Worm (Caenorhabditis elegans) whole organism, young adult: ENCODE data around the gene ZK131.11.
A peak's percentile ranks its signal among the peaks of the same experiment; 100 is the strongest.

ENCODE experiments used
- B0019.2 ChIP-seq: fragments of 200-800 bp; sonication (Bioruptor generic); conservative IDR thresholded peaks from 2 replicates; pipeline ENCODE4 v1.3.6; 2022; ENCODE audit warnings: missing genetic modification reagents, missing genetic modification characterization, missing compliant biosample characterization
- B0261.1 ChIP-seq: sonication (generic microtip); optimal IDR thresholded peaks from 2 replicates; lab custom pipeline; 2016; ENCODE audit warnings: mild to moderate bottlenecking, missing genetic modification characterization, moderate library complexity, missing compliant biosample characterization
- C17E4.6 ChIP-seq: fragments of 200-800 bp; sonication (Bioruptor generic); IDR thresholded peaks from 2 replicates; pipeline ENCODE4 v1.3.6; 2022; ENCODE audit warnings: missing genetic modification reagents, missing genetic modification characterization, missing compliant biosample characterization
- F33H1.4 ChIP-seq: fragments of 200-800 bp; sonication (Bioruptor generic); IDR thresholded peaks from 2 replicates; pipeline ENCODE4 v1.3.6; 2022; ENCODE audit warnings: missing genetic modification reagents, missing genetic modification characterization, missing compliant biosample characterization
- F49E8.2 ChIP-seq: sonication (generic microtip); optimal IDR thresholded peaks from 3 replicates; lab custom pipeline; 2017; ENCODE audit warnings: missing genetic modification characterization, mild to moderate bottlenecking, missing compliant biosample characterization, antibody characterized with exemption, moderate library complexity; ENCODE audit not compliant: insufficient read depth
- T26A5.8 ChIP-seq: sonication (generic microtip); optimal IDR thresholded peaks from 2 replicates; lab custom pipeline; 2016; ENCODE audit warnings: missing genetic modification characterization, missing compliant biosample characterization
- Y95B8A.8 ChIP-seq: fragments of 200-800 bp; sonication (Bioruptor generic); IDR thresholded peaks from 2 replicates; pipeline ENCODE4 v1.3.6; 2022; ENCODE audit warnings: missing genetic modification reagents, missing genetic modification characterization, missing compliant biosample characterization
- aptf-2 ChIP-seq: fragments of 200-800 bp; sonication (Bioruptor generic); conservative IDR thresholded peaks from 2 replicates; pipeline ENCODE4 v1.3.6; 2022; ENCODE audit warnings: missing genetic modification reagents, missing genetic modification characterization, missing compliant biosample characterization
- aptf-3 ChIP-seq: fragments of 200-800 bp; sonication (Bioruptor generic); IDR thresholded peaks from 2 replicates; pipeline ENCODE4 v1.3.6; 2022; ENCODE audit warnings: missing genetic modification characterization, missing compliant biosample characterization
- athp-1 ChIP-seq: sonication (generic microtip); optimal IDR thresholded peaks from 2 replicates; lab custom pipeline; 2017; ENCODE audit warnings: mild to moderate bottlenecking, missing genetic modification characterization, missing compliant biosample characterization
- attf-3 ChIP-seq: fragments of 200-800 bp; sonication (Bioruptor generic); conservative IDR thresholded peaks from 2 replicates; pipeline ENCODE4 v1.3.6; 2022; ENCODE audit warnings: missing genetic modification reagents, missing genetic modification characterization, missing compliant biosample characterization
- ccch-3 ChIP-seq: fragments of 200-800 bp; sonication (Bioruptor generic); optimal IDR thresholded peaks from 2 replicates; lab custom pipeline; 2018; ENCODE audit warnings: mild to moderate bottlenecking, missing genetic modification characterization, missing compliant biosample characterization
- ceh-100 ChIP-seq: fragments of 200-800 bp; sonication (Bioruptor generic); IDR thresholded peaks from 2 replicates; pipeline ENCODE4 v1.3.6; 2022; ENCODE audit warnings: missing genetic modification reagents, missing genetic modification characterization, missing compliant biosample characterization
- chd-7 ChIP-seq: sonication (generic microtip); optimal IDR thresholded peaks from 2 replicates; lab custom pipeline; 2016; ENCODE audit warnings: mild to moderate bottlenecking, missing genetic modification characterization, moderate library complexity, missing compliant biosample characterization
- dpff-1 ChIP-seq: sonication (generic microtip); optimal IDR thresholded peaks from 2 replicates; lab custom pipeline; 2017; ENCODE audit warnings: mild to moderate bottlenecking, missing genetic modification characterization, missing compliant biosample characterization
- hsf-1 ChIP-seq: fragments of 200-800 bp; sonication (Bioruptor generic); IDR thresholded peaks from 2 replicates; pipeline ENCODE4 v1.3.6; 2022; ENCODE audit warnings: missing genetic modification reagents, missing genetic modification characterization, missing compliant biosample characterization
- let-607 ChIP-seq, 2 experiments: fragments of 200-800 bp in 1 of 2; sonication (Bioruptor generic) in 1 of 2; sonication (generic microtip) in 1 of 2; optimal IDR thresholded peaks; 2 replicates each; lab custom pipeline; 2016 to 2018; ENCODE audit warnings: mild to moderate bottlenecking in 2 of 2, missing compliant biosample characterization in 2 of 2, missing genetic modification characterization in 2 of 2, moderate library complexity in 2 of 2, missing genotype in 1 of 2
- lsl-1 ChIP-seq: fragments of 200-800 bp; sonication (Bioruptor generic); optimal IDR thresholded peaks from 2 replicates; lab custom pipeline; 2018; ENCODE audit warnings: mild to moderate bottlenecking, missing genetic modification characterization, moderate library complexity, missing compliant biosample characterization
- nfya-1 ChIP-seq: sonication (generic microtip); optimal IDR thresholded peaks from 2 replicates; lab custom pipeline; 2017; ENCODE audit warnings: antibody characterized with exemption, missing compliant biosample characterization, missing genetic modification characterization, borderline replicate concordance; ENCODE audit not compliant: insufficient read depth
- nhr-179 ChIP-seq: sonication (generic microtip); optimal IDR thresholded peaks from 2 replicates; lab custom pipeline; 2016; ENCODE audit warnings: mild to moderate bottlenecking, missing genetic modification characterization, missing compliant biosample characterization
- nhr-80 ChIP-seq: sonication (generic microtip); optimal IDR thresholded peaks from 2 replicates; lab custom pipeline; 2016; ENCODE audit warnings: missing genetic modification characterization, missing compliant biosample characterization
- nhr-90 ChIP-seq: sonication (generic microtip); optimal IDR thresholded peaks from 2 replicates; lab custom pipeline; 2016; ENCODE audit warnings: missing genotype, mild to moderate bottlenecking, missing genetic modification characterization, missing compliant biosample characterization
- rcor-1 ChIP-seq: fragments of 200-800 bp; sonication (Bioruptor generic); IDR thresholded peaks from 2 replicates; pipeline ENCODE4 v1.3.6; 2022; ENCODE audit warnings: missing genetic modification reagents, missing genetic modification characterization, missing compliant biosample characterization
- repo-1 ChIP-seq: sonication (generic microtip); optimal IDR thresholded peaks from 2 replicates; lab custom pipeline; 2017; ENCODE audit warnings: mild to moderate bottlenecking, missing genetic modification characterization, missing compliant biosample characterization
- snpc-4 ChIP-seq, 5 experiments: fragments of 150-350 bp in 1 of 5; sonication (generic microtip) in 4 of 5; optimal IDR thresholded peaks; 2 replicates each; lab custom pipeline; 2014 to 2018; ENCODE audit warnings: missing genetic modification characterization in 5 of 5, missing biosample characterization in 3 of 5, antibody characterized with exemption in 2 of 5, mild to moderate bottlenecking in 2 of 5, missing compliant biosample characterization in 2 of 5, missing genotype in 2 of 5, moderate library complexity in 2 of 5, missing genetic modification reagents in 1 of 5
- tbp1 ChIP-seq: fragments of 200-800 bp; sonication (Bioruptor generic); optimal IDR thresholded peaks from 2 replicates; lab custom pipeline; 2018; ENCODE audit warnings: mild to moderate bottlenecking, missing genetic modification characterization, missing compliant biosample characterization
- tlf-1 ChIP-seq: fragments of 200-800 bp; sonication (Bioruptor generic); optimal IDR thresholded peaks from 2 replicates; lab custom pipeline; 2018; ENCODE audit warnings: mild to moderate bottlenecking, missing genetic modification characterization, missing compliant biosample characterization
- unc-62 ChIP-seq: fragments of 150-350 bp; optimal IDR thresholded peaks from 2 replicates; lab custom pipeline; 2014; ENCODE audit warnings: missing biosample characterization, missing genetic modification reagents, missing genetic modification characterization
- xnd-1 ChIP-seq: sonication (generic microtip); optimal IDR thresholded peaks from 2 replicates; lab custom pipeline; 2016; ENCODE audit warnings: missing genotype, missing genetic modification reagents, missing genetic modification characterization, missing compliant biosample characterization
- zfh-2 ChIP-seq: fragments of 200-800 bp; sonication (Bioruptor generic); conservative IDR thresholded peaks from 2 replicates; pipeline ENCODE4 v1.3.6; 2022; ENCODE audit warnings: missing genetic modification reagents, missing genetic modification characterization, missing compliant biosample characterization
- zim-3 ChIP-seq: sonication (generic microtip); optimal IDR thresholded peaks from 2 replicates; lab custom pipeline; 2017; ENCODE audit warnings: mild to moderate bottlenecking, missing genetic modification characterization, moderate library complexity, missing compliant biosample characterization
- ztf-25 ChIP-seq: fragments of 200-800 bp; sonication (Bioruptor generic); IDR thresholded peaks from 2 replicates; pipeline ENCODE4 v1.3.6; 2022; ENCODE audit warnings: missing genetic modification reagents, missing genetic modification characterization, missing compliant biosample characterization
- ztf-26 ChIP-seq: sonication (generic microtip); optimal IDR thresholded peaks from 2 replicates; lab custom pipeline; 2017; ENCODE audit warnings: missing genetic modification characterization, missing compliant biosample characterization
- ztf-3 ChIP-seq: fragments of 200-800 bp; sonication (Bioruptor generic); optimal IDR thresholded peaks from 2 replicates; lab custom pipeline; 2018; ENCODE audit warnings: mild to moderate bottlenecking, missing genetic modification characterization, missing compliant biosample characterization

ZK131.11 gene

DNA sequence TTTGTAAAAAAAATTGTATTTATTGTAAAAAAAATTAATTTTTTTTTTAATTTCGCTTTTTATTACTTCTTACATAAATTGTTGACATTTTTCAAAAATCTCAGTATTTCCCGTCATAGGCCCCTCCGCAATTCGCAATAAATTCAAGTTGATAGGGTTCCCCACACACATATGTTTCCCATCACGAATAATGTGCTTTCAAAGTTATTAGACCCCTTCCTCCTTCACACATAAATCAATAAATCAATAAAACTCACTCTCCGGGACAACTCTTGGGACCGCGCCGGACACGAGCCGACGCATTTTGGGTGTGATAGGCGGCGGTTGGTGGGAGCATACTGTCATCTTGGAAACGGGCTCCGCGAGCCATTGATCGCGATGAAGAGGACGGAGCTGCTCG is 47.4 kb downstream of the ZK131.11 start:
- TF ChIP-seq Y95B8A.8 (GFP tag; lab: Robert Waterston, UW) (no peak), ztf-3 (no peak), B0019.2 (GFP tag; lab: Robert Waterston, UW) (no peak), unc-62 (GFP tag; lab: Kevin White, UChicago) (no peak), aptf-2 (GFP tag; lab: Robert Waterston, UW) (no peak), ceh-100 (GFP tag; lab: Robert Waterston, UW) (no peak), zfh-2 (peak; percentile 42; the same call in 1 of the 2 replicates), zim-3 (tag; lab: Kevin White, UChicago) (no peak)
- TF ChIP-seq, all 124 proteins: peak for 1

DNA sequence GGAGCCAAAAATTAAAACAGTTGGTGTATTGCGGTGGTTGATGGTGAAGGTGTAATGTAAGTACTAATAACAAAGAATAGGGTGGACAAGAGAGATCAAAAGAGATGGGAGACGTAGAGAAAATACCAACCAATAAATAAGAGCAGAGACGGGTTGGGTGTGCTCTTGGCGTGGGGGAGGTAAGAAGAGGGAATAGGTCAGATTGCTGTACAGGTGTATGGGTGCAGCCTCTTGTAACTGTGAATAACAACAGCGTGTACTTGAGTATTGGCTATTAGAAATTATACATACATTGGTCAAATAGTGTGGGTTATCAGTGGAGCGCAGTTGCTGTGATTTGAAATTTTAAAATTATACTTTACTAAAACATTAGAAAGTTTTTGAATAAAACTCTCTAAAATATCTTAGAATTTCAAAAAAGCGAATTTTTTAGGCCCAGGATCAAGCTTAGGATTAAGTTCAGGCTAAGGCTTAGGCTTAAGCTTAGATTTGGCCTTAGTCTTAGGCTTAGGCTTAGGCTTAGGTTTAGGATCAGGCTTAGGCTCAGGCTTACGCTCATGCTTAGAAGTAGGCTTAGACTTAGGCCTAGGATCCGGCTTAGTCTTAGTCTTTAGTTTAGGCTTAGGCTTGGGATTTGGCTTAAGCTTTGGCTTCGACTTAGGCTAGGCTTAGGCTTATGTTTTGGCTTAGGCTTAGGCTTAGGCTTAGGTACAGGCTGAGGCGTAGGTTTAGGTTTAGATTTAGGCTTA is 49.3 kb downstream of the ZK131.11 start, which contains the start of gene F08G2.7:
Gene F08G2.7, minus strand, starts transcription at position 51 of the 749 bp plus-strand sequence.
- TF ChIP-seq ccch-3 (GFP tag; lab: Kevin White, UChicago): no peak
- TF ChIP-seq nfya-1 (tag; lab: Kevin White, UChicago): no peak
- no peak for TF ChIP-seq snpc-4 (GFP tag; optimal IDR thresholded peaks at IDR 0.05; lab: Kevin White, UChicago)
- TF ChIP-seq snpc-4 (tag; optimal IDR thresholded peaks at IDR 0.05; lab: Kevin White, UChicago): no peak
- TF ChIP-seq nhr-90 (tag; lab: Kevin White, UChicago): no peak
- TF ChIP-seq hsf-1 (GFP tag; lab: Robert Waterston, UW): no peak
- no peak for TF ChIP-seq lsl-1 (GFP tag; lab: Kevin White, UChicago)
- TF ChIP-seq C17E4.6: no peak
- no peak for TF ChIP-seq T26A5.8 (tag; lab: Kevin White, UChicago)
- no peak for TF ChIP-seq attf-3 (GFP tag; lab: Robert Waterston, UW)
- TF ChIP-seq tlf-1: no peak

DNA sequence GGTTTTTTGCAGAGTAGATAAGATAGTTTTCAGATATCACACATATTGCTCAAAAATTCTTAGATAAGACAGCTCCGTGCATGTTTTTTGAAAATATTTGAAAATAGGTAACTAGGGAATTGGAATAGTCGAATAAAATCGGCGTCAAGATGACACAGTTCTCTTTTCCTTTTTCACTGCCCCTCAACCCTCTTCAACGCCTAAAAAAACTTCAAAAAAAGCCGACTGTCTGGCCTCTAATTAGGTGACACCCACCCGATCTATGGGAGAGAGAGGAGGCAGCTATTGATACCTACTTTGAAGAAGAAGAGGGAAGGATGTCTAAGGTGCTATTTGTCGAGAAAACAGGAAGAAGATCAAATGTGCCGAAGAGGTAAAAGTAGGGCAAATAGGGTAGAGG is 50.3 kb downstream of the ZK131.11 start:
- TF ChIP-seq rcor-1 (GFP tag; lab: Robert Waterston, UW): no peak
- TF ChIP-seq, all 124 proteins: peak for 0

DNA sequence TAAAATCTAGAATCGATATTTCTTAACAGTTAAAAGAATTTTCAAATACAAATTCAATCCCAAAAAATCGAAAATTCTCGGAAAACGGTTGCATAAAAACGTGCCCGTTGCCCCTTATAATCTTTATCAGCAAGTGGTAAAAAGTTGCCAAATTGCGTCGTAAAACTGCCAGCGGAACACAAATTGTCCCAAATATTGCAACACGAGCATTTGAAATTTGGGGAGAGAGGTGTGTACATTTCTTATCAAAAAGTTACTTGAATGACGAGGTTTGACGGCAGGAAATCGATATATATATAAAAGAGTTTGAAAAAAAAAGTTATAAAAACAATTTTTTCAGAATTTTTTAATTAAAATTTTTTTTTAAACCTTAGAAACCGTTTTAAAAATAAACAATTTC is 54.0 kb downstream of the ZK131.11 start:
- no peak for TF ChIP-seq aptf-3
- no peak for TF ChIP-seq ztf-25 (GFP tag; lab: Robert Waterston, UW)
- peak; percentile 81 for TF ChIP-seq nhr-80 (tag; lab: Kevin White, UChicago)
- peak in 1 of 2 experiments; percentile 6 for TF ChIP-seq let-607 (tag; optimal IDR thresholded peaks at IDR 0.05; lab: Kevin White, UChicago)
- TF ChIP-seq snpc-4 (GFP tag; optimal IDR thresholded peaks at IDR 0.05; lab: Kevin White, UChicago): no peak
- peak in 1 of 4 experiments; percentile 51 for TF ChIP-seq snpc-4 (tag; optimal IDR thresholded peaks at IDR 0.05; lab: Kevin White, UChicago)

DNA sequence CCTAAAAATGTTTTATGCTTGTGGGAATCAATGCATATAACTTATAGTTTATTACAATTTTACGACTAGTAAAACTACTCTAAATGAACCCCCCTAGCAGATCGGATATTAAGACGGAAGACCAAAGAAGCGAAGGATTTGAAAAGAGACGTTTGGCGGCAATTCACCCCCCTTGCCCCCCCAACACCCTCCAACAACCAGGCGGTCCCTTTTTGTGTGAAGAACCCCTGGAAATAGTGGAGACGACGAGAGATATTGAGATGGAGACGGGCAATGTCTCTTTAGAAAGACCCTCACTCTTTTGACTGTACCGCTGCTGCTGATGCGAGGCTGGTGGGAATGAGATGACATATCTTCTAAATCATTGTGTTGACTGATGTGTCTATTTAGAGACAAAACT is 55.3 kb downstream of the ZK131.11 start:
- no peak for TF ChIP-seq chd-7 (tag; lab: Kevin White, UChicago)
- no peak for TF ChIP-seq nhr-179 (tag; lab: Kevin White, UChicago)
- no peak for TF ChIP-seq B0261.1
- no peak for TF ChIP-seq F33H1.4 (GFP tag; lab: Robert Waterston, UW)
- TF ChIP-seq F49E8.2: no peak
- no peak for TF ChIP-seq dpff-1 (tag; lab: Kevin White, UChicago)
- no peak for TF ChIP-seq nhr-80 (tag; lab: Kevin White, UChicago)
- TF ChIP-seq tbp1 (GFP tag; lab: Kevin White, UChicago): no peak
- no peak for TF ChIP-seq zim-3 (tag; lab: Kevin White, UChicago)
- no peak for TF ChIP-seq repo-1
- TF ChIP-seq aptf-2 (GFP tag; lab: Robert Waterston, UW): no peak
- TF ChIP-seq xnd-1 (tag; lab: Kevin White, UChicago): no peak
- no peak for TF ChIP-seq ztf-26 (tag; lab: Kevin White, UChicago)
- TF ChIP-seq athp-1 (tag; lab: Kevin White, UChicago): no peak
